Worm (Caenorhabditis elegans) whole organism, L2 larva: ENCODE results near the gene unc-119.

Experiments
- egl-27 ChIP-seq: sonication (generic microtip); optimal IDR thresholded peaks from 3 replicates; lab custom pipeline; 2017; ENCODE audit warnings: missing biosample characterization, missing genetic modification reagents, missing genetic modification characterization
- nhr-12 ChIP-seq: fragments of 150-350 bp; optimal IDR thresholded peaks from 2 replicates; lab custom pipeline; 2014; ENCODE audit warnings: missing biosample characterization, missing genetic modification characterization
- nhr-237 ChIP-seq: fragments of 150-350 bp; optimal IDR thresholded peaks from 2 replicates; lab custom pipeline; 2014; ENCODE audit warnings: missing biosample characterization, missing genetic modification characterization
- unc-62 ChIP-seq: fragments of 150-350 bp; optimal IDR thresholded peaks from 2 replicates; lab custom pipeline; 2014; ENCODE audit warnings: missing biosample characterization, missing genetic modification reagents, missing genetic modification characterization
- zag-1 ChIP-seq: fragments of 150-350 bp; optimal IDR thresholded peaks from 2 replicates; lab custom pipeline; 2014; ENCODE audit warnings: missing biosample characterization, missing genetic modification characterization

ce11 chrIII:10920044-10920443 is 17.6 kb downstream of the unc-119 start, which contains the start of gene vab-7:
- TF ChIP-seq nhr-12 (tag; lab: Kevin White, UChicago) (no peak), zag-1 (tag; lab: Kevin White, UChicago) (no peak), unc-62 (no peak), egl-27 (tag; lab: Kevin White, UChicago) (no peak), nhr-237 (no peak)
